Worm (Caenorhabditis elegans) whole organism, L4 larva: ENCODE data around the gene K09E2.3.

Experiments
- F26F4.8 ChIP-seq: fragments of 200-800 bp; sonication (Bioruptor generic); conservative IDR thresholded peaks from 2 replicates; pipeline ENCODE4 v1.3.6; 2022; ENCODE audit warnings: missing genetic modification characterization, missing compliant biosample characterization
- F44E2.7 ChIP-seq: fragments of 200-800 bp; sonication (Bioruptor generic); IDR thresholded peaks from 2 replicates; pipeline ENCODE4 v2.1.2; 2022; ENCODE audit warnings: missing genetic modification characterization, missing compliant biosample characterization
- R02D3.7 ChIP-seq: fragments of 150-350 bp; sonication (generic microtip); optimal IDR thresholded peaks from 3 replicates; lab custom pipeline; 2014; ENCODE audit warnings: missing biosample characterization, missing genetic modification characterization
- T20F7.1 ChIP-seq: fragments of 200-800 bp; sonication (Bioruptor generic); optimal IDR thresholded peaks from 2 replicates; lab custom pipeline; 2018; ENCODE audit warnings: mild to moderate bottlenecking, missing genetic modification characterization, missing compliant biosample characterization
- T26A8.4 ChIP-seq: fragments of 200-800 bp; sonication (Bioruptor generic); IDR thresholded peaks from 2 replicates; pipeline ENCODE4 v1.3.6; 2022; ENCODE audit warnings: missing genetic modification characterization, missing compliant biosample characterization
- Y105C5A.15 ChIP-seq: fragments of 200-800 bp; sonication (Bioruptor generic); IDR thresholded peaks from 2 replicates; pipeline ENCODE4 v1.3.6; 2022; ENCODE audit warnings: missing genetic modification characterization, missing compliant biosample characterization
- aha-1 ChIP-seq: fragments of 150-350 bp; peaks from one replicate; lab custom pipeline; 2014; ENCODE audit warnings: missing biosample characterization, missing genetic modification characterization
- aly-2 ChIP-seq: sonication (generic microtip); optimal IDR thresholded peaks from 2 replicates; lab custom pipeline; 2018; ENCODE audit warnings: missing biosample characterization, missing genetic modification characterization
- ceh-32 ChIP-seq: sonication (generic microtip); optimal IDR thresholded peaks from 2 replicates; lab custom pipeline; 2016; ENCODE audit warnings: mild to moderate bottlenecking, missing genetic modification characterization, missing compliant biosample characterization; ENCODE audit not compliant: poor library complexity
- ceh-44 ChIP-seq: fragments of 200-800 bp; sonication (Bioruptor generic); IDR thresholded peaks from 2 replicates; pipeline ENCODE4 v1.3.6; 2022; ENCODE audit warnings: missing genetic modification reagents, missing genetic modification characterization, missing compliant biosample characterization
- ceh-82 ChIP-seq: sonication (generic microtip); optimal IDR thresholded peaks from 2 replicates; lab custom pipeline; 2017; ENCODE audit warnings: missing biosample characterization, missing genetic modification characterization
- ces-1 ChIP-seq: fragments of 150-350 bp; sonication (generic microtip); optimal IDR thresholded peaks from 4 replicates; lab custom pipeline; 2014; ENCODE audit warnings: missing biosample characterization, missing genetic modification reagents, missing genetic modification characterization
- daf-12 ChIP-seq: fragments of 150-350 bp; optimal IDR thresholded peaks from 2 replicates; lab custom pipeline; 2014; ENCODE audit warnings: missing biosample characterization, missing genetic modification reagents, missing genetic modification characterization
- daf-16 ChIP-seq, 3 experiments: sonication (generic microtip); optimal IDR thresholded peaks; 2 replicates each; lab custom pipeline; 2016 to 2017; ENCODE audit warnings: missing genetic modification characterization in 3 of 3, missing genetic modification reagents in 3 of 3, mild to moderate bottlenecking in 2 of 3, missing compliant biosample characterization in 2 of 3, missing biosample characterization in 1 of 3, moderate library complexity in 1 of 3
- dmd-6 ChIP-seq: fragments of 200-800 bp; sonication (Bioruptor generic); IDR thresholded peaks from 2 replicates; pipeline ENCODE4 v1.3.6; 2022; ENCODE audit warnings: missing genetic modification reagents, missing genetic modification characterization, missing compliant biosample characterization
- dmd-8 ChIP-seq: fragments of 200-800 bp; sonication (Bioruptor generic); IDR thresholded peaks from 2 replicates; pipeline ENCODE4 v1.3.6; 2022; ENCODE audit warnings: missing genetic modification characterization, missing compliant biosample characterization
- duxl-1 ChIP-seq: sonication (generic microtip); optimal IDR thresholded peaks from 2 replicates; lab custom pipeline; 2016; ENCODE audit warnings: mild to moderate bottlenecking, missing genetic modification characterization, moderate library complexity, missing compliant biosample characterization; ENCODE audit not compliant: poor library complexity
- dve-1 ChIP-seq: sonication (generic microtip); optimal IDR thresholded peaks from 2 replicates; lab custom pipeline; 2017; ENCODE audit warnings: antibody characterized with exemption, mild to moderate bottlenecking, missing genetic modification characterization, missing compliant biosample characterization; ENCODE audit not compliant: insufficient read depth
- fkh-10 ChIP-seq: fragments of 150-350 bp; optimal IDR thresholded peaks from 2 replicates; lab custom pipeline; 2014; ENCODE audit warnings: missing biosample characterization, missing genetic modification reagents, missing genetic modification characterization
- fos-1 ChIP-seq: fragments of 150-350 bp; optimal IDR thresholded peaks from 2 replicates; lab custom pipeline; 2014; ENCODE audit warnings: missing biosample characterization, missing genetic modification characterization
- hlh-11 ChIP-seq: fragments of 200-800 bp; sonication (Bioruptor generic); optimal IDR thresholded peaks from 2 replicates; lab custom pipeline; 2018; ENCODE audit warnings: mild to moderate bottlenecking, missing genetic modification characterization, missing compliant biosample characterization
- hmg-1.1 ChIP-seq: fragments of 200-800 bp; sonication (Bioruptor generic); IDR thresholded peaks from 2 replicates; pipeline ENCODE4 v1.3.6; 2022; ENCODE audit warnings: missing genetic modification reagents, missing genetic modification characterization, missing compliant biosample characterization
- lim-7 ChIP-seq: fragments of 200-800 bp; sonication (Bioruptor generic); IDR thresholded peaks from 2 replicates; pipeline ENCODE4 v1.3.6; 2022; ENCODE audit warnings: missing genetic modification characterization, missing compliant biosample characterization
- lin-15B ChIP-seq: fragments of 150-350 bp; sonication (generic microtip); optimal IDR thresholded peaks from 3 replicates; lab custom pipeline; 2014; ENCODE audit warnings: missing biosample characterization, missing genetic modification characterization
- lir-3 ChIP-seq: sonication (generic microtip); optimal IDR thresholded peaks from 2 replicates; lab custom pipeline; 2016; ENCODE audit warnings: mild to moderate bottlenecking, missing genetic modification characterization, missing compliant biosample characterization
- mdt-29 ChIP-seq: fragments of 200-800 bp; sonication (Bioruptor generic); IDR thresholded peaks from 2 replicates; pipeline ENCODE4 v1.3.6; 2022; ENCODE audit warnings: missing genetic modification reagents, missing genetic modification characterization, missing compliant biosample characterization
- mxl-3 ChIP-seq: fragments of 200-800 bp; sonication (Bioruptor generic); optimal IDR thresholded peaks from 2 replicates; lab custom pipeline; 2018; ENCODE audit warnings: mild to moderate bottlenecking, missing genetic modification characterization, missing compliant biosample characterization
- nhr-10 ChIP-seq: fragments of 150-350 bp; optimal IDR thresholded peaks from 2 replicates; lab custom pipeline; 2014; ENCODE audit warnings: missing biosample characterization, missing genetic modification characterization
- nhr-102 ChIP-seq: sonication (generic microtip); optimal IDR thresholded peaks from 2 replicates; lab custom pipeline; 2016; ENCODE audit warnings: mild to moderate bottlenecking, missing genetic modification characterization, moderate library complexity, missing compliant biosample characterization
- nhr-237 ChIP-seq: sonication (generic microtip); optimal IDR thresholded peaks from 2 replicates; lab custom pipeline; 2017; ENCODE audit warnings: missing biosample characterization, missing genetic modification characterization
- nhr-6 ChIP-seq: fragments of 150-350 bp; optimal IDR thresholded peaks from 2 replicates; lab custom pipeline; 2014; ENCODE audit warnings: missing biosample characterization, missing genetic modification characterization
- nhr-76 ChIP-seq: fragments of 150-350 bp; optimal IDR thresholded peaks from 2 replicates; lab custom pipeline; 2014; ENCODE audit warnings: missing biosample characterization, missing genetic modification characterization
- nhr-77 ChIP-seq: fragments of 150-350 bp; optimal IDR thresholded peaks from 2 replicates; lab custom pipeline; 2014; ENCODE audit warnings: missing biosample characterization, missing genetic modification characterization
- pha-4 ChIP-seq, 2 experiments: fragments of 150-350 bp in 1 of 2; fragments of 200-800 bp in 1 of 2; sonication (Bioruptor generic) in 1 of 2; IDR thresholded peaks in 1 of 2; optimal IDR thresholded peaks in 1 of 2; 2 replicates each; pipeline versions ENCODE4 v1.3.6 to Lab custom; 2014 to 2022; ENCODE audit warnings: missing genetic modification characterization in 2 of 2, missing genetic modification reagents in 2 of 2, missing biosample characterization in 1 of 2, missing compliant biosample characterization in 1 of 2
- php-3 ChIP-seq: fragments of 200-800 bp; sonication (Bioruptor generic); IDR thresholded peaks from 2 replicates; pipeline ENCODE4 v1.3.6; 2022; ENCODE audit warnings: missing genetic modification reagents, missing genetic modification characterization, missing compliant biosample characterization
- saeg-2 ChIP-seq: fragments of 200-800 bp; sonication (Bioruptor generic); IDR thresholded peaks from 2 replicates; pipeline ENCODE4 v1.3.6; 2022; ENCODE audit warnings: missing genetic modification reagents, missing genetic modification characterization, missing compliant biosample characterization
- spr-1 ChIP-seq: sonication (generic microtip); optimal IDR thresholded peaks from 2 replicates; lab custom pipeline; 2016; ENCODE audit warnings: mild to moderate bottlenecking, missing genetic modification characterization, missing compliant biosample characterization
- tag-97 ChIP-seq: fragments of 200-800 bp; sonication (Bioruptor generic); IDR thresholded peaks from 2 replicates; pipeline ENCODE4 v1.3.6; 2022; ENCODE audit warnings: missing genetic modification characterization, missing compliant biosample characterization
- tra-1 ChIP-seq: fragments of 200-800 bp; sonication (Bioruptor generic); IDR thresholded peaks from 2 replicates; pipeline ENCODE4 v1.3.6; 2022; ENCODE audit warnings: missing genetic modification reagents, missing genetic modification characterization, missing compliant biosample characterization
- unc-130 ChIP-seq: sonication (generic microtip); optimal IDR thresholded peaks from 2 replicates; lab custom pipeline; 2016; ENCODE audit warnings: missing genetic modification reagents, missing genetic modification characterization, missing compliant biosample characterization
- unc-39 ChIP-seq: sonication (generic microtip); optimal IDR thresholded peaks from 2 replicates; lab custom pipeline; 2017; ENCODE audit warnings: missing biosample characterization, missing genetic modification characterization
- unc-62 ChIP-seq, 3 experiments: fragments of 150-350 bp in 1 of 3; sonication (generic microtip); optimal IDR thresholded peaks in 2 of 3; peaks in 1 of 3; 1 replicate in 1 of 3; 2 replicates in 2 of 3; lab custom pipeline; 2014 to 2017; ENCODE audit warnings: missing biosample characterization in 3 of 3, missing genetic modification characterization in 3 of 3, missing genetic modification reagents in 3 of 3, missing genotype in 1 of 3
- zfp-2 ChIP-seq: sonication (generic microtip); optimal IDR thresholded peaks from 2 replicates; lab custom pipeline; 2016; ENCODE audit warnings: mild to moderate bottlenecking, missing genetic modification characterization, missing compliant biosample characterization

K09E2.3 gene

DNA sequence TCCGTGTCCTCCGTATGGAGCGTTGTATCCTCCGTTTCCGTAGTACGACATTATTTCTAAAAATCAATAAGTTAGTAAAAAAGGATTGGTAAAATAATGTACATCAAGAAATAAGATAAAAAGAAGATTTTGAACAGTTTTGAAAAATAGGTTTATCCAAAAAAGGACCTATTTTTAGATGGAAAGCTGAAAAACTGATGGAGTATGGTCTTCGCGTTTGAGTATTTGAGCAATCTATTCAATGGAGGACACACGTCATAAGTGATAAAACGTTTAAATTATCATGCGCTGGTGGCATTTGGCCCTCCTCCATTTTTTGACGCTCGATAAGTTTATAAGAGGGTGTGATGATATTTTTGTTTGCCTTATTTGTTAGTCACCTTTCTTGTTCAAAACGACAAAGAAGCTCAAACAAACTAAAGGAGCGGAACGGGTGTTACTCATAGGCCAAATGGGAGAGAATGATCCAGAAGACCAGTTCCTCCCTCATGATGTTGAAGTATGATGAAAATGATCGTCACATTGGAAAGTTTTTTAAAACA is 40.9 kb downstream of the K09E2.3 start, which contains the start of gene F53A9.6 (continued):
- no peak for TF ChIP-seq php-3 (GFP tag; lab: Robert Waterston, UW)
- TF ChIP-seq, all 104 proteins: peak for 10

DNA sequence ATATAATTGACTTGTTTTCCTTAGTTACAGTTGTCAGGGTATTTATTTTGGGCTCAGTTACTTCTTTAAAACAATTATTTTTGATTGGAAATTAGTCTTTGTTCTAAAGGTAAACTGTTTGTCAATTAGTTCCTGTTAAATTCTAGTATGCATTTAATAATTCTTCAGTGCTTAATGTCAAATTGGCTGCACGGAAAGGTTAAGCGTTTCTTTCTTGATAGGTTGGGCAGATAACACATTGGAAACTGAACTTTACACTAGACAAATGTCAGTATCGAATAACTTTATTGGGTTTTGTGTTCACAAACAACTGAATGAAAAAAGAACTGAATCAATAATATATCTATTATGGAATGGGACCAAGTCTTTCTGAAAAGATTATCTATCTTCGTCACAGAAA is 42.0 kb downstream of the K09E2.3 start:
- TF ChIP-seq pha-4 (GFP tag; IDR thresholded peaks at IDR 0.05; lab: Robert Waterston, UW) (no peak), pha-4 (tag; optimal IDR thresholded peaks at IDR 0.05; lab: Kevin White, UChicago) (no peak), aha-1 (peak; percentile 16), daf-16 (GFP tag; optimal IDR thresholded peaks at IDR 0.05; lab: Kevin White, UChicago) (no peak), daf-16 (tag; optimal IDR thresholded peaks at IDR 0.05; lab: Kevin White, UChicago) (peak; percentile 66), php-3 (GFP tag; lab: Robert Waterston, UW) (0 out of 2 replicates have a peak, but pooled peaks have one; percentile 10), dmd-6 (GFP tag; lab: Robert Waterston, UW) (peak; percentile 42), dmd-8 (GFP tag; lab: Robert Waterston, UW) (no peak), T26A8.4 (GFP tag; lab: Robert Waterston, UW) (no peak), lim-7 (GFP tag; lab: Robert Waterston, UW) (no peak), dve-1 (tag; lab: Kevin White, UChicago) (peak; percentile 42)

DNA sequence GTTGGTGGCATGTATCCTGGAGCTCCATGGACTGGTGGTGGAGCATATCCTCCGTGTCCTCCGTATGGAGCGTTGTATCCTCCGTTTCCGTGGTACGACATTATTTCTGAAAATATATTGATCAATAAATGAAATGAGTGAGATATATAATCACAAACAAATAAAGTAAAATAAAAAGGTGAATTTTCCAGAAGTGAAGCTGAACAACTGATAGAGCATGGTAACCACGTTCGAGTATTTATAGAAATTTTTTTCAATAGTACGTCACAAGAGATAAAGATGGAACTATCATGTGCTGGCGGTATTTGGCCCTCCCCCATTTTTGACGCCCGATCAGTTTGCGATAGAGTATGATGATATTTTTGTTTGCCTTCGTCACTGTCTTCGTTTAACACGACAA is 43.9 kb downstream of the K09E2.3 start, which contains the start of gene F53A9.7:
Gene F53A9.7, minus strand, starts transcription at position 101 of the 400 bp plus-strand sequence.
- TF ChIP-seq F26F4.8 (GFP tag; lab: Robert Waterston, UW) = no peak
- peak in 1 of 2 experiments; percentile 60 for TF ChIP-seq unc-62 (GFP tag; optimal IDR thresholded peaks at IDR 0.05 in 1 of 2; lab: Kevin White, UChicago)
- no peak for TF ChIP-seq unc-62 (tag; optimal IDR thresholded peaks at IDR 0.05; lab: Kevin White, UChicago)
- peak; percentile 25 for TF ChIP-seq aha-1
- no peak for TF ChIP-seq hlh-11 (tag; lab: Kevin White, UChicago)
- no peak for TF ChIP-seq daf-12 (tag; lab: Kevin White, UChicago)
- TF ChIP-seq dve-1 (tag; lab: Kevin White, UChicago) = peak; percentile 13
- no peak for TF ChIP-seq ceh-32 (tag; lab: Kevin White, UChicago)
- TF ChIP-seq unc-39 (tag; lab: Kevin White, UChicago) = no peak
- no peak for TF ChIP-seq F44E2.7
- TF ChIP-seq R02D3.7 (tag; lab: Kevin White, UChicago) = no peak
- TF ChIP-seq unc-130 = no peak
- TF ChIP-seq nhr-237 (tag; lab: Kevin White, UChicago) = no peak
- no peak for TF ChIP-seq nhr-6 (tag; lab: Kevin White, UChicago)
- TF ChIP-seq lir-3 = no peak

DNA sequence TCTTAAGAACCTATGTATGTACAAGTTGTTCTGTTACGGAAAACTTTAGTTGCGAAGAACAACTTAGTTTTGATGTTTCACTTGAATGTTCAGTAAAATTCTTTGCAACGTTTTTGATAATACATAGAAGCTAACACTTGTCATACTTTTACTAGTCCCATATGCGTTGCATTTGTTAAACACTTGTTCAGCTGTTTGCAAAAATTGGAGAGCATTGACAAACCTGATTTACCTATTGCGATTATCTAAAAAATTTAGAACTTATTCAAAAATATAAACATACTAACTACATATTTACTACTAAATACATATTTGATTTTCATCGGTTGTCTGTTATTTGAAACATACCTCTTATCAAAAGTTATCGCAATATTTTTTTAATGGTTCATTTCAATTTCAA is 45.3 kb downstream of the K09E2.3 start:
- no peak for TF ChIP-seq nhr-102
- no peak for TF ChIP-seq ces-1 (GFP tag; lab: Kevin White, UChicago)
- TF ChIP-seq unc-39 (tag; lab: Kevin White, UChicago) = no peak
- peak; percentile 93 for TF ChIP-seq nhr-77
- 0 out of 2 replicates have a peak, but pooled peaks have one; percentile 10 for TF ChIP-seq T26A8.4 (GFP tag; lab: Robert Waterston, UW)
- no peak for TF ChIP-seq mxl-3 (GFP tag; lab: Kevin White, UChicago)
- TF ChIP-seq hmg-1.1 (GFP tag; lab: Robert Waterston, UW) = no peak
- TF ChIP-seq nhr-76 (tag; lab: Kevin White, UChicago) = no peak
- no peak for TF ChIP-seq lin-15B (tag; lab: Kevin White, UChicago)
- TF ChIP-seq spr-1 (tag; lab: Kevin White, UChicago) = no peak
- TF ChIP-seq tra-1 = no peak
- no peak for TF ChIP-seq F44E2.7
- no peak for TF ChIP-seq saeg-2
- no peak for TF ChIP-seq ceh-44 (GFP tag; lab: Robert Waterston, UW)
- no peak for TF ChIP-seq mdt-29 (GFP tag; lab: Robert Waterston, UW)
- no peak for TF ChIP-seq fkh-10 (GFP tag; lab: Kevin White, UChicago)
- TF ChIP-seq aly-2 (tag; lab: Kevin White, UChicago) = no peak
- no peak for TF ChIP-seq dmd-6 (GFP tag; lab: Robert Waterston, UW)
- TF ChIP-seq ceh-82 (tag; lab: Kevin White, UChicago) = no peak
- TF ChIP-seq duxl-1 = no peak
- no peak for TF ChIP-seq R02D3.7 (tag; lab: Kevin White, UChicago)
- no peak for TF ChIP-seq nhr-10 (tag; lab: Kevin White, UChicago)
- TF ChIP-seq zfp-2 (tag; lab: Kevin White, UChicago) = no peak
- TF ChIP-seq php-3 (GFP tag; lab: Robert Waterston, UW) = peak; percentile 28; the same call in 1 of the 2 replicates
- TF ChIP-seq Y105C5A.15 (GFP tag; lab: Robert Waterston, UW) = no peak
- TF ChIP-seq fos-1 (tag; lab: Kevin White, UChicago) = peak; percentile 20
- TF ChIP-seq daf-12 (tag; lab: Kevin White, UChicago) = no peak
- TF ChIP-seq T20F7.1 = peak; percentile 34
- TF ChIP-seq tag-97 (GFP tag; lab: Robert Waterston, UW) = no peak
